Worm (Caenorhabditis elegans): ENCODE data around the gene F55F1.2.

F55F1.2 gene

DNA sequence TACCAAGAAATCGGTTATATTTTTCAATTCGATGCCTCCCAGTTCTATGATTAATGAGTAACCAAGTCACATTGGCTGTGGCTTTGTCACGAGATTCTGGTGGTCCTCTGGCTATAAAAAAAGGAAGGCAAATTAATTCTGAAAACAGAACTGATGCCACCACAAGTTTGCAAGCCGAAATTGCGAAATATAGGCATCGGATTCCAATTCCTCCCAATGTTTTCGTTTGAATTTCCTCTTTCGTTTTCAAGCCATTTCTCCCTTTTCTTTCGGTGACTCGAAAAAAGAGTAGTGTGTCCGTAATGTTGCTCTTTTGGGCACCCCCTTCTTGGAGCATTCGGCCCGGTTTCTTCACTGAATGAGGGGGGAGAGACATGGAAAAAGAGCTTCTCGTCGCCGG lies at the start of gene F55F1.2:
Gene F55F1.2 (minus strand): TSS at position 376 of the 400 bp plus-strand sequence.
- no peak for TF ChIP-seq chd-7 (tag; optimal IDR thresholded peaks at IDR 0.05)
- TF ChIP-seq cebp-1 (GFP tag; IDR thresholded peaks at IDR 0.05): peak; percentile 65; the same call in 1 of the 2 replicates
- peak; percentile 84 for TF ChIP-seq cebp-1 (tag; optimal IDR thresholded peaks at IDR 0.05)

DNA sequence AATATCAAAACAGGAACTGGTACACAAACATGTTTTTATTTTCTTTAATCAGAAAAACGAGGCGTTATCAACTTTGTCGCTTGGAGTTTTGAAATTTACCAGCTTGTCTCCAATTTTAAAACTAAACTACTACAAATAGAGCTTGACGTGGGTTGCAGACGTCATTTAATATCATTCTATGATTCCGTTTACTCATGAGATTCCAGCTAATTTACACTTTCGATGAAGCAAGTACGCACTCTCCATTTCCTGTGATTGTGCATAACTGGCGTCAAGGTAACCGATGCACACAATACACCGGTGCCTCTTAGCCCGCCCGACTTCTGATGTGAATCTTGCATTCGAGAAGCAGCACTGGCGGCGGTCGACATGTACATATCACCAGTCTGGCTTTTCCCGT lies 49.0 kb upstream of the F55F1.2 start:
- no peak for TF ChIP-seq F37B4.10 (GFP tag; IDR thresholded peaks at IDR 0.05)
- TF ChIP-seq madf-10 (tag; optimal IDR thresholded peaks at IDR 0.05): no peak
- no peak for TF ChIP-seq unc-62 (GFP tag; optimal IDR thresholded peaks at IDR 0.05)
- no peak for TF ChIP-seq madf-6 (GFP tag; IDR thresholded peaks at IDR 0.05)
- TF ChIP-seq egl-18 (GFP tag; IDR thresholded peaks at IDR 0.05): no peak
- TF ChIP-seq tlf-1 (GFP tag; optimal IDR thresholded peaks at IDR 0.05): no peak
- TF ChIP-seq lsy-27 (tag; optimal IDR thresholded peaks at IDR 0.05; ENCODE audit: borderline replicate concordance, insufficient read depth): no peak
- TF ChIP-seq nhr-90 (tag; optimal IDR thresholded peaks at IDR 0.05): no peak
- no peak for TF ChIP-seq rec-8 (tag; optimal IDR thresholded peaks at IDR 0.05)
- no peak for TF ChIP-seq Y79H2A.3 (GFP tag; conservative IDR thresholded peaks at IDR 0.05)
- no peak for TF ChIP-seq F22D6.2 (tag; optimal IDR thresholded peaks at IDR 0.05)
- TF ChIP-seq B0261.1 (tag; optimal IDR thresholded peaks at IDR 0.05): no peak
- no peak for TF ChIP-seq bed-2 (GFP tag; IDR thresholded peaks at IDR 0.05)
- no peak for TF ChIP-seq fkh-3 (tag; optimal IDR thresholded peaks at IDR 0.05)
- TF ChIP-seq zim-3 (tag; optimal IDR thresholded peaks at IDR 0.05): no peak
- no peak for TF ChIP-seq nhr-80 (tag; optimal IDR thresholded peaks at IDR 0.05)

DNA sequence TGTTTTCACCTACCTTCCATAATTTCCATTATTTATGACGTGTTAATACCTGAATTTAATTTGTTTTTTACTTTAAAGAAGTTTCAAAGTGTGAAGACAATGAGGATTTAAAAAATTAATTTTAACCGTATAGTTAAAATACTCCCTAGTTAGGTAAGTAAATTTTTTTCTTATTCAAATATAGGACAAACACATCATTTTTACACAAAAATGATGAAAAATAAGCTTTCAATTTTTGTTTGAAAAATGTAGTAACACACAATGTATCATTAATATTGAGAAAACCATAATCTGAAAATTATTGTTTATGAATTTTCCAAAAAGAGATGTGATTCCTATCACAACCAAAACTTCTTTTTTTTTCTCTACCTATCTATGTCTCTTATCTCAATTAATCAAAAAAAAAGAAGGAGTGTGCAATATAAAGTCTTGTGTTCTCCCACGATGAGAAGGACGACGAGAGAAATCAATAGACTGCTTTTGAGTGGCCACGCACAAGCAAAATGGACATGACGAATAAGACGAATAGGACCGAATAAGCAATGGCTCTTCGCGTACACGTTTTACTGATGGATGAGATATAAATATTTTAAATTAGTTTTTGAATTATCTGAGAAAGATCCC lies 44.3 kb upstream of the F55F1.2 start, which contains the start of gene C14A11.6:
Gene C14A11.6 (minus strand): TSS at position 51 of the 624 bp plus-strand sequence.
- TF ChIP-seq zfh-2 (GFP tag; conservative IDR thresholded peaks at IDR 0.05) (no peak), ccch-3 (GFP tag; optimal IDR thresholded peaks at IDR 0.05) (no peak), nfyb-1 (GFP tag; IDR thresholded peaks at IDR 0.05) (no peak), F10E7.11 (tag; optimal IDR thresholded peaks at IDR 0.05) (no peak), F39B2.1 (GFP tag; IDR thresholded peaks at IDR 0.05) (no peak), hlh-26 (GFP tag; conservative IDR thresholded peaks at IDR 0.05) (no peak), attf-3 (GFP tag; conservative IDR thresholded peaks at IDR 0.05) (no peak), D2030.7 (GFP tag; IDR thresholded peaks at IDR 0.05) (no peak), snpc-4 (GFP tag; optimal IDR thresholded peaks at IDR 0.05) (no peak), snpc-4 (tag; optimal IDR thresholded peaks at IDR 0.05) (no peak), ceh-79 (tag; optimal IDR thresholded peaks at IDR 0.05) (no peak), T26A5.8 (tag; optimal IDR thresholded peaks at IDR 0.05) (no peak)

DNA sequence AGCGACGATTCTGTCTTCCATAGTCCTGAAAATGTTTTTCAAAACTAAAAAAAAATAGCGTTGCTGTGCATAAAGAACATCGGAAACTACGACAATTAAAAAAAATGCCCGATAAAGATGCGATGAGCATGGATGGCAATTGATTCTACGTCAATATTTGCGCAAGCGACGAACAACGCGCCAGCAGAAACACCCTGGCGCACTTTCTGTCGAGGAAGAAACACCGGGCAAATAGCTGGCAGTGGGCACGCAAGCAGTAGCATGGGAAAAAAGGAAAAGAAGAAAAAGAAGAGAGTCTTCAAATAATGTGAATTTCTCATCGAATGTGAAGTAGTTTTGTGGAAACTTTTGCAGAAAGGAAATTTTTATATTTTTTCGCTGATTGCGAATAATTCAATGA lies 39.8 kb upstream of the F55F1.2 start, which contains the start of gene C14A11.9:
Gene C14A11.9 (minus strand): TSS at position 27 of the 400 bp plus-strand sequence.
- TF ChIP-seq nfyb-1 (GFP tag; IDR thresholded peaks at IDR 0.05) (no peak), sea-2 (GFP tag; IDR thresholded peaks at IDR 0.05) (no peak), dox-1 (GFP tag; IDR thresholded peaks at IDR 0.05) (no peak; the same call in 1 of the 2 replicates), dpl-1 (GFP tag; optimal IDR thresholded peaks at IDR 0.05) (peak; percentile 3), attf-3 (GFP tag; conservative IDR thresholded peaks at IDR 0.05) (no peak), unc-130 (GFP tag; optimal IDR thresholded peaks at IDR 0.05) (no peak), die-1 (tag; optimal IDR thresholded peaks at IDR 0.05) (peak; percentile 9), ceh-79 (tag; optimal IDR thresholded peaks at IDR 0.05) (no peak), ztf-3 (GFP tag; optimal IDR thresholded peaks at IDR 0.05) (no peak), C17E4.6 (GFP tag; IDR thresholded peaks at IDR 0.05) (0 out of 2 replicates have a peak, but pooled peaks have one; percentile 38), Y53G8AR.9 (GFP tag; conservative IDR thresholded peaks at IDR 0.05) (0 out of 2 replicates have a peak, but pooled peaks have one; percentile 53), tbx-9 (tag; optimal IDR thresholded peaks at IDR 0.05; ENCODE audit: borderline replicate concordance) (no peak), tlf-1 (GFP tag; optimal IDR thresholded peaks at IDR 0.05) (peak; percentile 55), C06A6.2 (GFP tag; conservative IDR thresholded peaks at IDR 0.05) (peak; percentile 81), ceh-91 (GFP tag; IDR thresholded peaks at IDR 0.05) (no peak), mel-28 (tag; optimal IDR thresholded peaks at IDR 0.05; ENCODE audit: borderline replicate concordance) (peak; percentile 24), snpc-3.4 (tag; optimal IDR thresholded peaks at IDR 0.05) (peak; percentile 12), lin-54 (GFP tag; optimal IDR thresholded peaks at IDR 0.05) (peak; percentile 72), nhr-90 (tag; optimal IDR thresholded peaks at IDR 0.05) (no peak)

All from whole organism, young adult.